Worm (Caenorhabditis elegans) whole organism, L2 larva: Measurements from ENCODE around the gene F38E1.3.

Experiments used
- C34F6.9 ChIP-seq: fragments of 150-350 bp; optimal IDR thresholded peaks from 2 replicates; lab custom pipeline; 2014; ENCODE audit warnings: missing biosample characterization, missing genetic modification characterization
- F13H6.1 ChIP-seq: sonication (generic microtip); optimal IDR thresholded peaks from 2 replicates; lab custom pipeline; 2016; ENCODE audit warnings: missing genetic modification characterization, missing compliant biosample characterization
- R02D3.7 ChIP-seq: fragments of 150-350 bp; optimal IDR thresholded peaks from 2 replicates; lab custom pipeline; 2014; ENCODE audit warnings: missing biosample characterization, missing genetic modification characterization
- Y55F3AM.14 ChIP-seq: fragments of 200-800 bp; sonication (Bioruptor generic); optimal IDR thresholded peaks from 2 replicates; lab custom pipeline; 2018; ENCODE audit warnings: mild to moderate bottlenecking, missing genetic modification characterization, missing compliant biosample characterization
- alr-1 ChIP-seq: fragments of 150-350 bp; optimal IDR thresholded peaks from 2 replicates; lab custom pipeline; 2014; ENCODE audit warnings: missing biosample characterization, missing genetic modification characterization
- ama-1 ChIP-seq: fragments of 150-350 bp; optimal IDR thresholded peaks from 2 replicates; lab custom pipeline; 2018; ENCODE audit warnings: inconsistent platforms
- blmp-1 ChIP-seq: sonication (generic microtip); optimal IDR thresholded peaks from 2 replicates; lab custom pipeline; 2017; ENCODE audit warnings: missing genetic modification characterization, mild to moderate bottlenecking, missing compliant biosample characterization, antibody characterized with exemption, moderate library complexity; ENCODE audit not compliant: insufficient read depth
- ceh-16 ChIP-seq: fragments of 150-350 bp; optimal IDR thresholded peaks from 2 replicates; lab custom pipeline; 2014; ENCODE audit warnings: missing biosample characterization, missing genetic modification characterization
- ceh-82 ChIP-seq: fragments of 150-350 bp; optimal IDR thresholded peaks from 2 replicates; lab custom pipeline; 2014; ENCODE audit warnings: missing biosample characterization, missing genetic modification characterization
- crh-2 ChIP-seq: sonication (generic microtip); optimal IDR thresholded peaks from 2 replicates; lab custom pipeline; 2017; ENCODE audit warnings: missing biosample characterization, missing genetic modification characterization
- dmd-4 ChIP-seq: sonication (generic microtip); optimal IDR thresholded peaks from 2 replicates; lab custom pipeline; 2017; ENCODE audit warnings: missing biosample characterization, missing genetic modification characterization
- fos-1 ChIP-seq: fragments of 150-350 bp; optimal IDR thresholded peaks from 2 replicates; lab custom pipeline; 2014; ENCODE audit warnings: missing biosample characterization, missing genetic modification characterization
- lin-11 ChIP-seq: fragments of 150-350 bp; sonication (generic microtip); optimal IDR thresholded peaks from 2 replicates; lab custom pipeline; 2014; ENCODE audit warnings: missing biosample characterization, missing genetic modification characterization, inconsistent platforms, mixed read lengths
- lin-39 ChIP-seq: fragments of 150-350 bp; optimal IDR thresholded peaks from 2 replicates; lab custom pipeline; 2014; ENCODE audit warnings: missing biosample characterization, missing genetic modification reagents, missing genetic modification characterization
- lsy-2 ChIP-seq, 2 experiments: fragments of 150-350 bp in 1 of 2; sonication (generic microtip) in 1 of 2; optimal IDR thresholded peaks; 2 replicates each; lab custom pipeline; 2014 to 2017; ENCODE audit warnings: missing biosample characterization in 2 of 2, missing genetic modification characterization in 2 of 2
- mab-5 ChIP-seq: fragments of 150-350 bp; optimal IDR thresholded peaks from 2 replicates; lab custom pipeline; 2014; ENCODE audit warnings: missing biosample characterization, missing genetic modification characterization
- mdl-1 ChIP-seq, 2 experiments: fragments of 150-350 bp in 1 of 2; sonication (generic microtip) in 1 of 2; optimal IDR thresholded peaks; 2 replicates each; lab custom pipeline; 2017; ENCODE audit warnings: missing biosample characterization in 2 of 2, missing genetic modification characterization in 2 of 2
- nhr-10 ChIP-seq: sonication (generic microtip); optimal IDR thresholded peaks from 2 replicates; lab custom pipeline; 2017; ENCODE audit warnings: missing biosample characterization, missing genetic modification characterization
- nhr-11 ChIP-seq: fragments of 150-350 bp; optimal IDR thresholded peaks from 2 replicates; lab custom pipeline; 2014; ENCODE audit warnings: missing biosample characterization, missing genetic modification characterization
- nhr-12 ChIP-seq: fragments of 150-350 bp; optimal IDR thresholded peaks from 2 replicates; lab custom pipeline; 2014; ENCODE audit warnings: missing biosample characterization, missing genetic modification characterization
- nhr-129 ChIP-seq: fragments of 150-350 bp; optimal IDR thresholded peaks from 2 replicates; lab custom pipeline; 2014; ENCODE audit warnings: missing biosample characterization, missing genetic modification characterization
- nhr-23 ChIP-seq: fragments of 150-350 bp; optimal IDR thresholded peaks from 2 replicates; lab custom pipeline; 2014; ENCODE audit warnings: missing biosample characterization, missing genetic modification reagents, missing genetic modification characterization
- nhr-77 ChIP-seq: fragments of 150-350 bp; optimal IDR thresholded peaks from 2 replicates; lab custom pipeline; 2014; ENCODE audit warnings: missing biosample characterization, missing genetic modification characterization
- peb-1 ChIP-seq: fragments of 150-350 bp; optimal IDR thresholded peaks from 2 replicates; lab custom pipeline; 2014; ENCODE audit warnings: missing biosample characterization, missing genetic modification characterization
- sem-4 ChIP-seq: fragments of 150-350 bp; optimal IDR thresholded peaks from 2 replicates; lab custom pipeline; 2014; ENCODE audit warnings: missing biosample characterization, missing genetic modification reagents, missing genetic modification characterization
- skn-1 ChIP-seq: sonication (generic microtip); optimal IDR thresholded peaks from 2 replicates; lab custom pipeline; 2017; ENCODE audit warnings: missing biosample characterization, missing genetic modification characterization
- sma-3 ChIP-seq: sonication (generic microtip); optimal IDR thresholded peaks from 2 replicates; lab custom pipeline; 2016; ENCODE audit warnings: missing genetic modification reagents, missing genetic modification characterization, missing compliant biosample characterization
- snpc-4 ChIP-seq: fragments of 150-350 bp; optimal IDR thresholded peaks from 2 replicates; lab custom pipeline; 2014; ENCODE audit warnings: missing biosample characterization, missing genetic modification characterization
- unc-39 ChIP-seq: fragments of 150-350 bp; optimal IDR thresholded peaks from 2 replicates; lab custom pipeline; 2014; ENCODE audit warnings: missing biosample characterization, missing genetic modification characterization
- unc-55 ChIP-seq: fragments of 150-350 bp; sonication (generic microtip); optimal IDR thresholded peaks from 3 replicates; lab custom pipeline; 2014; ENCODE audit warnings: missing biosample characterization, missing genetic modification reagents, missing genetic modification characterization
- unc-62 ChIP-seq: fragments of 150-350 bp; optimal IDR thresholded peaks from 2 replicates; lab custom pipeline; 2014; ENCODE audit warnings: missing biosample characterization, missing genetic modification reagents, missing genetic modification characterization
- ztf-1 ChIP-seq: fragments of 200-800 bp; sonication (Bioruptor generic); conservative IDR thresholded peaks from 2 replicates; pipeline ENCODE4 v1.3.6; 2022; ENCODE audit warnings: missing genetic modification characterization, missing compliant biosample characterization
- ztf-11 ChIP-seq: sonication (generic microtip); optimal IDR thresholded peaks from 2 replicates; lab custom pipeline; 2017; ENCODE audit warnings: missing biosample characterization, missing genetic modification characterization
- ztf-4 ChIP-seq: fragments of 150-350 bp; optimal IDR thresholded peaks from 2 replicates; lab custom pipeline; 2014; ENCODE audit warnings: missing biosample characterization, missing genetic modification characterization

Gene F38E1.3

DNA sequence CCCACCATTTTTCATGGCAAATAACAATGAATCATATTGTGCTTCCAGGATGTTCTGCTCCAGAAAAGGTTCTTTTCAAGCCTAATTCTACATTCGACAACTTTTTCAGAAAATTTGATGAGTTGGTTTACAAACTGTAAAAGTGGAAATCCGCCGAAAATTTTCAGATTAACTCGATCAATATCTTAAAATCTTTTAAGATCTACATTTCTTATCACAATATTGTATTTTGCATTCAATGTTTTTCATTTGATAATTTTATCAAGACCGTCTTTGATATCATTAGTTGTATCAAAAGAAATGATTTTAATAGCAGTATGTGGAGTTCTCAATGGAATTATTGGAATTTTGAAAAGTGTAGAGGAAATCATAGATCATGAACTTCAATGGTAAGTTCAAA is 16.2 kb upstream of the F38E1.3 start, which contains the start of gene F38E1.6:
Gene F38E1.6, plus strand, starts transcription at position 301 of the 400 bp plus-strand sequence.
- TF ChIP-seq R02D3.7 (tag; lab: Kevin White, UChicago) (no peak), unc-62 (GFP tag; lab: Kevin White, UChicago) (no peak), C34F6.9 (tag; lab: Kevin White, UChicago) (no peak), ama-1 (lab: Kevin White, UChicago) (no peak), crh-2 (no peak), ceh-16 (tag; lab: Kevin White, UChicago) (no peak), ceh-82 (tag; lab: Kevin White, UChicago) (no peak), F13H6.1 (tag; lab: Kevin White, UChicago) (no peak), nhr-12 (tag; lab: Kevin White, UChicago) (no peak), nhr-10 (tag; lab: Kevin White, UChicago) (no peak), snpc-4 (tag; lab: Kevin White, UChicago) (no peak), nhr-23 (tag; lab: Kevin White, UChicago) (no peak), mdl-1 (tag; optimal IDR thresholded peaks at IDR 0.05; lab: Kevin White, UChicago) (no peak), Y55F3AM.14 (no peak), ztf-11 (tag; lab: Kevin White, UChicago) (no peak)

DNA sequence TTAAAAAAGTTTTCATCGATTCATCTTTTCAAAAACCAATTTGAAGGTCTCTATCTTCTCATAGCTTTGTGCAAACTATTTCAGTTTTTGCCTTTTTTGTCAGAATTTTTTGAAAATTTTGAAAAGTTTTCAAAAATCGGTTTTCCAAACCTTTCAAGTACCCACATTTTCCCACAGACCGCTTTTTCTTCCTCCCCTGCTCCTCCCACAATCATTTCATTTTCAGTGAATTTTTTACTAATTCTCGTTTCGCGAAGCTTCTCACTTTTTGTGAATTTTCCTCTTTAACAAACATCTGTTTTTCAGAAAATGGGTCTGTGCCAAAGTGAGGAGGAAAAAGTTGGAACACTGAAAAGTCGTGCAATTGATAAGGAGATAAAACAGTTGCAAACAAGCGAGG is 5.2 kb upstream of the F38E1.3 start, which contains the start of gene gpa-2:
Gene gpa-2, plus strand, starts transcription at position 301 of the 400 bp plus-strand sequence.
- TF ChIP-seq crh-2 (no peak), nhr-77 (tag; lab: Kevin White, UChicago) (no peak), blmp-1 (tag; lab: Kevin White, UChicago) (no peak), nhr-129 (tag; lab: Kevin White, UChicago) (no peak), lsy-2 (tag; optimal IDR thresholded peaks at IDR 0.05; lab: Kevin White, UChicago) (no peak), F13H6.1 (tag; lab: Kevin White, UChicago) (no peak), snpc-4 (tag; lab: Kevin White, UChicago) (no peak), ztf-1 (GFP tag; lab: Robert Waterston, UW) (no peak), nhr-23 (tag; lab: Kevin White, UChicago) (no peak), nhr-11 (tag; lab: Kevin White, UChicago) (no peak), lin-11 (tag; lab: Kevin White, UChicago) (no peak)
- TF ChIP-seq, all 48 proteins: peak for 0

DNA sequence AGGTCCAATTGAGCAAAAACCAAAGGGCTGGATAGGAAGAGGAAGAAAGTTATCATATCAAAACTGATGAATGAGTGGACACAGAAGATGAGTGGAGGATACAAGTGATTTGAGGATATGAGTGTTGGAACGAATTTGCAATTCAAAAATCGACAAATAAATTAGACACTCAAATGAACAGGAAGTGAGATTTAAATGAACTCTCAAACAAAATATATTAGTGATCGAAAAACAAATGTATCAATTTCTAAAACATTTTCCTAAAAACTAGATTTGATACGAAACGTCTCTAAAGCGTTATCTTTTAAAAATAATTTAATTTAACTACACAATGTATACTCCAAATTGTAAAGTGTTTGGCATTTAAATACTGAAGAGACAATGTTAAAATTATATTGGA is 530 bp upstream of the F38E1.3 start, which contains the start of gene F38E1.10:
Gene F38E1.10, minus strand, starts transcription at position 101 of the 400 bp plus-strand sequence.
- TF ChIP-seq unc-55 (GFP tag; lab: Kevin White, UChicago) (no peak), nhr-129 (tag; lab: Kevin White, UChicago) (no peak), C34F6.9 (tag; lab: Kevin White, UChicago) (no peak), dmd-4 (tag; lab: Kevin White, UChicago) (no peak), R02D3.7 (tag; lab: Kevin White, UChicago) (no peak), ztf-4 (no peak), ceh-16 (tag; lab: Kevin White, UChicago) (no peak), peb-1 (tag; lab: Kevin White, UChicago) (no peak), lin-39 (tag; lab: Kevin White, UChicago) (no peak), sem-4 (no peak), nhr-10 (tag; lab: Kevin White, UChicago) (no peak), fos-1 (tag; lab: Kevin White, UChicago) (no peak), ztf-11 (tag; lab: Kevin White, UChicago) (no peak), unc-39 (tag; lab: Kevin White, UChicago) (no peak), F13H6.1 (tag; lab: Kevin White, UChicago) (no peak), alr-1 (no peak), mdl-1 (tag; optimal IDR thresholded peaks at IDR 0.05; lab: Kevin White, UChicago) (no peak), sma-3 (GFP tag; lab: Kevin White, UChicago) (no peak)

- TF ChIP-seq nhr-129 (tag; lab: Kevin White, UChicago) (no peak), lin-11 (tag; lab: Kevin White, UChicago) (no peak), mab-5 (tag; lab: Kevin White, UChicago) (no peak), skn-1 (tag; lab: Kevin White, UChicago) (no peak), ztf-1 (GFP tag; lab: Robert Waterston, UW) (no peak), ztf-11 (tag; lab: Kevin White, UChicago) (no peak), unc-62 (GFP tag; lab: Kevin White, UChicago) (no peak), R02D3.7 (tag; lab: Kevin White, UChicago) (no peak), lin-39 (tag; lab: Kevin White, UChicago) (no peak), dmd-4 (tag; lab: Kevin White, UChicago) (no peak)
Observed at ce11 chrV:8379206-8379605, 3.3 kb downstream of the F38E1.3 start, which contains the start of gene F52E1.5. TSS of gene F52E1.5 (plus strand) at chrV:8379506.
